Worm (Caenorhabditis elegans) whole organism, L4 larva: ENCODE data around the gene miro-1.
A peak's percentile ranks its signal among the peaks of the same experiment; 100 is the strongest.

Source experiments
- F10B5.3 ChIP-seq: sonication (generic microtip); optimal IDR thresholded peaks from 2 replicates; lab custom pipeline; 2016; ENCODE audit warnings: mild to moderate bottlenecking, missing genetic modification characterization, missing compliant biosample characterization
- Y105C5A.15 ChIP-seq: fragments of 200-800 bp; sonication (Bioruptor generic); IDR thresholded peaks from 2 replicates; pipeline ENCODE4 v1.3.6; 2022; ENCODE audit warnings: missing genetic modification characterization, missing compliant biosample characterization
- aha-1 ChIP-seq: fragments of 150-350 bp; peaks from one replicate; lab custom pipeline; 2014; ENCODE audit warnings: missing biosample characterization, missing genetic modification characterization
- ama-1 ChIP-seq: fragments of 150-350 bp; optimal IDR thresholded peaks from 2 replicates; lab custom pipeline; 2014; ENCODE audit warnings: inconsistent platforms, mixed read lengths
- arid-1 ChIP-seq: fragments of 200-800 bp; sonication (Bioruptor generic); conservative IDR thresholded peaks from 2 replicates; pipeline ENCODE4 v1.3.6; 2022; ENCODE audit warnings: missing genetic modification reagents, missing genetic modification characterization, missing compliant biosample characterization
- attf-4 ChIP-seq: sonication (generic microtip); optimal IDR thresholded peaks from 3 replicates; lab custom pipeline; 2017; ENCODE audit warnings: missing biosample characterization, missing genetic modification characterization
- ceh-28 ChIP-seq: fragments of 150-350 bp; optimal IDR thresholded peaks from 2 replicates; lab custom pipeline; 2014; ENCODE audit warnings: missing biosample characterization, missing genetic modification reagents, missing genetic modification characterization
- ces-1 ChIP-seq: fragments of 150-350 bp; sonication (generic microtip); optimal IDR thresholded peaks from 4 replicates; lab custom pipeline; 2014; ENCODE audit warnings: missing biosample characterization, missing genetic modification reagents, missing genetic modification characterization
- cey-2 ChIP-seq: sonication (generic microtip); optimal IDR thresholded peaks from 3 replicates; lab custom pipeline; 2017; ENCODE audit warnings: missing genetic modification characterization, mild to moderate bottlenecking, missing compliant biosample characterization, antibody characterized with exemption, borderline replicate concordance; ENCODE audit not compliant: insufficient read depth
- daf-16 ChIP-seq, 3 experiments: sonication (generic microtip); optimal IDR thresholded peaks; 2 replicates each; lab custom pipeline; 2016 to 2017; ENCODE audit warnings: missing genetic modification characterization in 3 of 3, missing genetic modification reagents in 3 of 3, mild to moderate bottlenecking in 2 of 3, missing compliant biosample characterization in 2 of 3, missing biosample characterization in 1 of 3, moderate library complexity in 1 of 3
- daf-8 ChIP-seq: fragments of 200-800 bp; sonication (Bioruptor generic); IDR thresholded peaks from 2 replicates; pipeline ENCODE4 v1.3.6; 2022; ENCODE audit warnings: missing genetic modification characterization, missing compliant biosample characterization
- dmd-6 ChIP-seq: fragments of 200-800 bp; sonication (Bioruptor generic); IDR thresholded peaks from 2 replicates; pipeline ENCODE4 v1.3.6; 2022; ENCODE audit warnings: missing genetic modification reagents, missing genetic modification characterization, missing compliant biosample characterization
- dmd-8 ChIP-seq: fragments of 200-800 bp; sonication (Bioruptor generic); IDR thresholded peaks from 2 replicates; pipeline ENCODE4 v1.3.6; 2022; ENCODE audit warnings: missing genetic modification characterization, missing compliant biosample characterization
- dmd-9 ChIP-seq: fragments of 200-800 bp; sonication (Bioruptor generic); IDR thresholded peaks from 2 replicates; pipeline ENCODE4 v1.3.6; 2022; ENCODE audit warnings: missing genetic modification reagents, missing genetic modification characterization, missing compliant biosample characterization
- dve-1 ChIP-seq: sonication (generic microtip); optimal IDR thresholded peaks from 2 replicates; lab custom pipeline; 2017; ENCODE audit warnings: antibody characterized with exemption, mild to moderate bottlenecking, missing genetic modification characterization, missing compliant biosample characterization; ENCODE audit not compliant: insufficient read depth
- fkh-10 ChIP-seq: fragments of 150-350 bp; optimal IDR thresholded peaks from 2 replicates; lab custom pipeline; 2014; ENCODE audit warnings: missing biosample characterization, missing genetic modification reagents, missing genetic modification characterization
- gei-8 ChIP-seq: fragments of 200-800 bp; sonication (Bioruptor generic); optimal IDR thresholded peaks from 2 replicates; lab custom pipeline; 2018; ENCODE audit warnings: mild to moderate bottlenecking, missing genetic modification characterization, missing compliant biosample characterization
- hif-1 ChIP-seq, 2 experiments: sonication (generic microtip); optimal IDR thresholded peaks; 2 replicates each; lab custom pipeline; 2016 to 2017; ENCODE audit warnings: missing compliant biosample characterization in 2 of 2, missing genetic modification characterization in 2 of 2, missing genetic modification reagents in 2 of 2, missing genotype in 2 of 2, mild to moderate bottlenecking in 1 of 2
- hlh-11 ChIP-seq: fragments of 200-800 bp; sonication (Bioruptor generic); optimal IDR thresholded peaks from 2 replicates; lab custom pipeline; 2018; ENCODE audit warnings: mild to moderate bottlenecking, missing genetic modification characterization, missing compliant biosample characterization
- hlh-30 ChIP-seq: sonication (generic microtip); optimal IDR thresholded peaks from 2 replicates; lab custom pipeline; 2017; ENCODE audit warnings: antibody characterized with exemption, mild to moderate bottlenecking, missing genetic modification characterization, missing compliant biosample characterization; ENCODE audit not compliant: insufficient read depth
- lin-1 ChIP-seq: fragments of 200-800 bp; sonication (Bioruptor generic); IDR thresholded peaks from 2 replicates; pipeline ENCODE4 v1.3.6; 2022; ENCODE audit warnings: missing genetic modification reagents, missing genetic modification characterization, missing compliant biosample characterization
- lin-38 ChIP-seq: fragments of 200-800 bp; sonication (Bioruptor generic); IDR thresholded peaks from 2 replicates; pipeline ENCODE4 v1.3.6; 2022; ENCODE audit warnings: missing genetic modification reagents, missing genetic modification characterization, missing compliant biosample characterization
- lin-39 ChIP-seq: fragments of 150-350 bp; optimal IDR thresholded peaks from 2 replicates; lab custom pipeline; 2014; ENCODE audit warnings: missing biosample characterization, missing genetic modification reagents, missing genetic modification characterization
- lsy-2 ChIP-seq, 2 experiments: fragments of 150-350 bp in 1 of 2; sonication (generic microtip) in 1 of 2; optimal IDR thresholded peaks; 2 replicates each; lab custom pipeline; 2014 to 2017; ENCODE audit warnings: missing biosample characterization in 2 of 2, missing genetic modification characterization in 2 of 2
- mxl-3 ChIP-seq: fragments of 200-800 bp; sonication (Bioruptor generic); optimal IDR thresholded peaks from 2 replicates; lab custom pipeline; 2018; ENCODE audit warnings: mild to moderate bottlenecking, missing genetic modification characterization, missing compliant biosample characterization
- nhr-102 ChIP-seq: sonication (generic microtip); optimal IDR thresholded peaks from 2 replicates; lab custom pipeline; 2016; ENCODE audit warnings: mild to moderate bottlenecking, missing genetic modification characterization, moderate library complexity, missing compliant biosample characterization
- nhr-28 ChIP-seq: fragments of 150-350 bp; optimal IDR thresholded peaks from 2 replicates; lab custom pipeline; 2014; ENCODE audit warnings: missing biosample characterization, missing genetic modification characterization
- nhr-41 ChIP-seq: fragments of 200-800 bp; sonication (Bioruptor generic); IDR thresholded peaks from 2 replicates; pipeline ENCODE4 v1.3.6; 2022; ENCODE audit warnings: missing genetic modification reagents, missing genetic modification characterization, missing compliant biosample characterization
- nhr-42 ChIP-seq: fragments of 200-800 bp; sonication (Bioruptor generic); IDR thresholded peaks from 2 replicates; pipeline ENCODE4 v1.3.6; 2022; ENCODE audit warnings: missing genetic modification characterization, missing compliant biosample characterization
- nhr-76 ChIP-seq: fragments of 150-350 bp; optimal IDR thresholded peaks from 2 replicates; lab custom pipeline; 2014; ENCODE audit warnings: missing biosample characterization, missing genetic modification characterization
- php-3 ChIP-seq: fragments of 200-800 bp; sonication (Bioruptor generic); IDR thresholded peaks from 2 replicates; pipeline ENCODE4 v1.3.6; 2022; ENCODE audit warnings: missing genetic modification reagents, missing genetic modification characterization, missing compliant biosample characterization
- pqm-1 ChIP-seq: sonication (generic microtip); optimal IDR thresholded peaks from 2 replicates; lab custom pipeline; 2017; ENCODE audit warnings: missing biosample characterization, missing genetic modification characterization
- rbr-2 ChIP-seq: sonication (generic microtip); optimal IDR thresholded peaks from 2 replicates; lab custom pipeline; 2016; ENCODE audit warnings: missing genotype, missing genetic modification characterization, missing compliant biosample characterization
- sdz-12 ChIP-seq: fragments of 200-800 bp; sonication (Bioruptor generic); optimal IDR thresholded peaks from 2 replicates; lab custom pipeline; 2018; ENCODE audit warnings: mild to moderate bottlenecking, missing genetic modification characterization, missing compliant biosample characterization
- set-16 ChIP-seq: fragments of 200-800 bp; sonication (Bioruptor generic); IDR thresholded peaks from 2 replicates; pipeline ENCODE4 v1.3.6; 2022; ENCODE audit warnings: missing genetic modification reagents, missing genetic modification characterization, missing compliant biosample characterization
- skn-1 ChIP-seq: fragments of 150-350 bp; optimal IDR thresholded peaks from 2 replicates; lab custom pipeline; 2014; ENCODE audit warnings: missing biosample characterization, missing genetic modification characterization
- snpc-4 ChIP-seq: fragments of 150-350 bp; optimal IDR thresholded peaks from 2 replicates; lab custom pipeline; 2014; ENCODE audit warnings: missing biosample characterization, missing genetic modification characterization
- spr-3 ChIP-seq: fragments of 200-800 bp; sonication (Bioruptor generic); optimal IDR thresholded peaks from 2 replicates; lab custom pipeline; 2018; ENCODE audit warnings: mild to moderate bottlenecking, missing genetic modification characterization, missing compliant biosample characterization
- tag-97 ChIP-seq: fragments of 200-800 bp; sonication (Bioruptor generic); IDR thresholded peaks from 2 replicates; pipeline ENCODE4 v1.3.6; 2022; ENCODE audit warnings: missing genetic modification characterization, missing compliant biosample characterization
- vab-7 ChIP-seq: fragments of 200-800 bp; sonication (Bioruptor generic); IDR thresholded peaks from 2 replicates; pipeline ENCODE4 v1.3.6; 2022; ENCODE audit warnings: missing genetic modification reagents, missing genetic modification characterization, missing compliant biosample characterization
- zfp-3 ChIP-seq: fragments of 200-800 bp; sonication (Bioruptor generic); conservative IDR thresholded peaks from 2 replicates; pipeline ENCODE4 v1.3.6; 2022; ENCODE audit warnings: missing genetic modification reagents, missing genetic modification characterization, missing compliant biosample characterization
- ztf-7 ChIP-seq: fragments of 150-350 bp; optimal IDR thresholded peaks from 2 replicates; lab custom pipeline; 2014; ENCODE audit warnings: missing biosample characterization, missing genetic modification characterization

Gene miro-1

ce11 chrIV:4705182-4705581, 10.4 kb downstream of the miro-1 start (continued):
- TF ChIP-seq nhr-28 (tag; lab: Kevin White, UChicago) (peak; percentile 86), skn-1 (no peak), hlh-30 (tag; lab: Kevin White, UChicago) (peak; percentile 48), dmd-6 (GFP tag; lab: Robert Waterston, UW) (peak; percentile 70; the same call in 1 of the 2 replicates), hlh-11 (tag; lab: Kevin White, UChicago) (peak; percentile 90), arid-1 (GFP tag; lab: Robert Waterston, UW) (peak; percentile 43; the same call in 1 of the 2 replicates), dve-1 (tag; lab: Kevin White, UChicago) (peak; percentile 59), lin-1 (GFP tag; lab: Robert Waterston, UW) (peak; percentile 61), set-16 (peak; percentile 73), hif-1 (tag; optimal IDR thresholded peaks at IDR 0.05; lab: Kevin White, UChicago) (peak in 1 of 2 experiments; percentile 42), pqm-1 (tag; lab: Kevin White, UChicago) (peak; percentile 35), nhr-42 (0 out of 2 replicates have a peak, but pooled peaks have one; percentile 48), rbr-2 (peak; percentile 56), lsy-2 (tag; optimal IDR thresholded peaks at IDR 0.05; lab: Kevin White, UChicago) (peak; percentile 47 to 77)
- TF ChIP-seq, all 104 proteins: peak for 35

- TF ChIP-seq sdz-12 (GFP tag; lab: Kevin White, UChicago) (no peak), zfp-3 (GFP tag; lab: Robert Waterston, UW) (no peak), aha-1 (tag; lab: Kevin White, UChicago) (no peak), ces-1 (no peak), nhr-102 (tag; lab: Kevin White, UChicago) (no peak), ceh-28 (no peak), nhr-76 (tag; lab: Kevin White, UChicago) (no peak), dmd-8 (no peak), hlh-11 (tag; lab: Kevin White, UChicago) (no peak), lin-38 (GFP tag; lab: Robert Waterston, UW) (no peak), ztf-7 (tag; lab: Kevin White, UChicago) (no peak), Y105C5A.15 (no peak), skn-1 (no peak), fkh-10 (GFP tag; lab: Kevin White, UChicago) (no peak), dmd-9 (GFP tag; lab: Robert Waterston, UW) (no peak), nhr-41 (GFP tag; lab: Robert Waterston, UW) (no peak), attf-4 (no peak), php-3 (no peak), spr-3 (no peak), F10B5.3 (tag; lab: Kevin White, UChicago) (no peak)
Observed at ce11 chrIV:4703911-4704310, 11.7 kb downstream of the miro-1 start, which contains the start of gene ogdh-1. Gene ogdh-1 (minus strand): TSS chrIV:4704011.

- TF ChIP-seq ama-1, result no peak
- TF ChIP-seq gei-8 (GFP tag; lab: Kevin White, UChicago), result no peak
- TF ChIP-seq tag-97 (GFP tag; lab: Robert Waterston, UW), result no peak
- no peak for TF ChIP-seq lin-39 (tag; lab: Kevin White, UChicago)
- no peak for TF ChIP-seq set-16
- TF ChIP-seq dmd-9 (GFP tag; lab: Robert Waterston, UW), result no peak
- no peak for TF ChIP-seq rbr-2
- no peak for TF ChIP-seq hif-1 (tag; optimal IDR thresholded peaks at IDR 0.05; lab: Kevin White, UChicago)
- no peak for TF ChIP-seq cey-2 (tag; lab: Kevin White, UChicago)
- TF ChIP-seq lin-38 (GFP tag; lab: Robert Waterston, UW), result no peak
- no peak for TF ChIP-seq snpc-4 (tag; lab: Kevin White, UChicago)
- no peak for TF ChIP-seq vab-7 (GFP tag; lab: Robert Waterston, UW)
- TF ChIP-seq mxl-3 (GFP tag; lab: Kevin White, UChicago), result no peak
- TF ChIP-seq daf-8 (GFP tag; lab: Robert Waterston, UW), result no peak
- no peak for TF ChIP-seq daf-16 (GFP tag; optimal IDR thresholded peaks at IDR 0.05; lab: Kevin White, UChicago)
- TF ChIP-seq daf-16 (tag; optimal IDR thresholded peaks at IDR 0.05; lab: Kevin White, UChicago), result no peak
- no peak for TF ChIP-seq nhr-102 (tag; lab: Kevin White, UChicago)
Observed at ce11 chrIV:4692463-4692862, 23.1 kb downstream of the miro-1 start, which contains the start of gene spe-51. Gene spe-51 (plus strand): TSS chrIV:4692763.
